Fruit fly (Drosophila melanogaster): ENCODE measurements around the gene CG10681.

CG10681 gene

dm6 chr3L:12482917-12483316, 18.4 kb upstream of the CG10681 start (continued):
- no peak for TF ChIP-seq ac (GFP tag; optimal IDR thresholded peaks at IDR 0.05)
- peak; percentile 7 for TF ChIP-seq CG18011 (GFP tag; optimal IDR thresholded peaks at IDR 0.05)
- peak; percentile 43 for TF ChIP-seq CG8281 (tag; optimal IDR thresholded peaks at IDR 0.05)
- TF ChIP-seq Med (GFP tag), result peak; percentile 79
- no peak for TF ChIP-seq tx (GFP tag; optimal IDR thresholded peaks at IDR 0.05)
- TF ChIP-seq Max (GFP tag; optimal IDR thresholded peaks at IDR 0.05), result peak; percentile 75
- 0 out of 2 replicates have a peak, but pooled peaks have one; percentile 2 for TF ChIP-seq NFAT (GFP tag; IDR thresholded peaks at IDR 0.05)
- TF ChIP-seq CG4360 (GFP tag; IDR thresholded peaks at IDR 0.05), result no peak
- TF ChIP-seq lmd (GFP tag; IDR thresholded peaks at IDR 0.05), result peak; percentile 70
- TF ChIP-seq CrebB (tag; optimal IDR thresholded peaks at IDR 0.05), result peak; percentile 4
- TF ChIP-seq CTCF (GFP tag; optimal IDR thresholded peaks at IDR 0.05), result no peak
- peak; percentile 34; the same call in 1 of the 2 replicates for TF ChIP-seq CG4730 (GFP tag; IDR thresholded peaks at IDR 0.05)
- TF ChIP-seq CG4404 (GFP tag; IDR thresholded peaks at IDR 0.05), result peak; percentile 33; the same call in 1 of the 2 replicates
- TF ChIP-seq Camta (GFP tag; optimal IDR thresholded peaks at IDR 0.05), result peak; percentile 68
- TF ChIP-seq dan (GFP tag; IDR thresholded peaks at IDR 0.05), result no peak
- TF ChIP-seq BtbVII (GFP tag; optimal IDR thresholded peaks at IDR 0.05), result peak; percentile 71
- TF ChIP-seq CG2875 (GFP tag; optimal IDR thresholded peaks at IDR 0.05), result peak; percentile 71
- TF ChIP-seq p53 (GFP tag; optimal IDR thresholded peaks at IDR 0.05), result no peak
- no peak for TF ChIP-seq pros (GFP tag; optimal IDR thresholded peaks at IDR 0.05)
- peak; percentile 47 for TF ChIP-seq ssp (GFP tag; IDR thresholded peaks at IDR 0.05)
- TF ChIP-seq vvl (GFP tag; IDR thresholded peaks at IDR 0.05), result peak; percentile 72
- TF ChIP-seq gro (GFP tag; optimal IDR thresholded peaks at IDR 0.05), result peak; percentile 33
- TF ChIP-seq Dip3 (GFP tag; optimal IDR thresholded peaks at IDR 0.05), result peak; percentile 14
- TF ChIP-seq CG15514 (GFP tag; optimal IDR thresholded peaks at IDR 0.05), result peak; percentile 43
- peak; percentile 47 for TF ChIP-seq cato (GFP tag; optimal IDR thresholded peaks at IDR 0.05; ENCODE audit: borderline replicate concordance)
- peak; percentile 60 for TF ChIP-seq Six4 (GFP tag; optimal IDR thresholded peaks at IDR 0.05)
- peak; percentile 15 for TF ChIP-seq CG9609 (GFP tag; optimal IDR thresholded peaks at IDR 0.05)
- TF ChIP-seq CG3995 (GFP tag; optimal IDR thresholded peaks at IDR 0.05), result no peak
- TF ChIP-seq Meics (GFP tag; optimal IDR thresholded peaks at IDR 0.05), result peak; percentile 77
- TF ChIP-seq CG12391 (tag; optimal IDR thresholded peaks at IDR 0.05), result peak; percentile 81
- TF ChIP-seq klu (GFP tag; IDR thresholded peaks at IDR 0.05), result peak; percentile 61; the same call in 1 of the 2 replicates
- peak in 1 of 2 experiments; percentile 16 for TF ChIP-seq crp (GFP tag; optimal IDR thresholded peaks at IDR 0.05)
- no peak for TF ChIP-seq ab (GFP tag; optimal IDR thresholded peaks at IDR 0.05)
- 0 out of 3 replicates have a peak, but pooled peaks have one; percentile 37 for TF ChIP-seq CG7357 (GFP tag; IDR thresholded peaks at IDR 0.05)
- peak; percentile 88 for TF ChIP-seq nmo (GFP tag; optimal IDR thresholded peaks at IDR 0.05)
- TF ChIP-seq mirr (GFP tag; optimal IDR thresholded peaks at IDR 0.05), result peak; percentile 10
- TF ChIP-seq CG11456 (GFP tag; IDR thresholded peaks at IDR 0.05), result no peak
- peak; percentile 69 for TF ChIP-seq nau (GFP tag; optimal IDR thresholded peaks at IDR 0.05)
- TF ChIP-seq bcd (GFP tag; optimal IDR thresholded peaks at IDR 0.05), result peak; percentile 77
- TF ChIP-seq grau (tag; optimal IDR thresholded peaks at IDR 0.05), result peak; percentile 82
- TF ChIP-seq CG16863 (GFP tag; optimal IDR thresholded peaks at IDR 0.05), result peak; percentile 60
- TF ChIP-seq CG14965 (GFP tag; optimal IDR thresholded peaks at IDR 0.05; ENCODE audit: borderline replicate concordance), result no peak
- peak; percentile 58 for TF ChIP-seq ranshi (GFP tag; IDR thresholded peaks at IDR 0.05)
- peak; percentile 27 for TF ChIP-seq Fer2 (tag; optimal IDR thresholded peaks at IDR 0.05)
- peak; percentile 45 for TF ChIP-seq dm (GFP tag; optimal IDR thresholded peaks at IDR 0.05)
- no peak for TF ChIP-seq grn (GFP tag; optimal IDR thresholded peaks at IDR 0.05)
- TF ChIP-seq chinmo (GFP tag; IDR thresholded peaks at IDR 0.05; ENCODE audit: partially characterized antibody), result no peak
- no peak for TF ChIP-seq CG1832 (GFP tag; optimal IDR thresholded peaks at IDR 0.05)
- TF ChIP-seq CG12219 (GFP tag; optimal IDR thresholded peaks at IDR 0.05), result peak; percentile 52
- TF ChIP-seq CG5953 (GFP tag; IDR thresholded peaks at IDR 0.05), result no peak
- TF ChIP-seq CG15601 (tag; optimal IDR thresholded peaks at IDR 0.05), result peak; percentile 49
